Worm (Caenorhabditis elegans) whole organism, young adult: ENCODE results near the gene nspc-4.

ENCODE experiments used
- Y56A3A.18 ChIP-seq: fragments of 200-800 bp; sonication (Bioruptor generic); IDR thresholded peaks from 2 replicates; pipeline ENCODE4 v1.3.6; 2022; ENCODE audit warnings: missing genetic modification reagents, missing genetic modification characterization, missing compliant biosample characterization
- Y95B8A.8 ChIP-seq: fragments of 200-800 bp; sonication (Bioruptor generic); IDR thresholded peaks from 2 replicates; pipeline ENCODE4 v1.3.6; 2022; ENCODE audit warnings: missing genetic modification reagents, missing genetic modification characterization, missing compliant biosample characterization
- attf-3 ChIP-seq: fragments of 200-800 bp; sonication (Bioruptor generic); conservative IDR thresholded peaks from 2 replicates; pipeline ENCODE4 v1.3.6; 2022; ENCODE audit warnings: missing genetic modification reagents, missing genetic modification characterization, missing compliant biosample characterization
- attf-5 ChIP-seq: fragments of 200-800 bp; sonication (Bioruptor generic); optimal IDR thresholded peaks from 2 replicates; lab custom pipeline; 2018; ENCODE audit warnings: mild to moderate bottlenecking, missing genetic modification characterization, missing compliant biosample characterization
- ceh-27 ChIP-seq: fragments of 200-800 bp; sonication (Bioruptor generic); optimal IDR thresholded peaks from 2 replicates; lab custom pipeline; 2018; ENCODE audit warnings: mild to moderate bottlenecking, missing genetic modification characterization, moderate library complexity, missing compliant biosample characterization
- ceh-79 ChIP-seq: sonication (generic microtip); optimal IDR thresholded peaks from 2 replicates; lab custom pipeline; 2017; ENCODE audit warnings: mild to moderate bottlenecking, missing genetic modification characterization, missing compliant biosample characterization
- efl-1 ChIP-seq: fragments of 150-350 bp; optimal IDR thresholded peaks from 2 replicates; lab custom pipeline; 2014; ENCODE audit warnings: missing biosample characterization, missing genetic modification reagents, missing genetic modification characterization
- madf-8 ChIP-seq: fragments of 200-800 bp; sonication (Bioruptor generic); conservative IDR thresholded peaks from 2 replicates; pipeline ENCODE4 v1.3.6; 2022; ENCODE audit warnings: missing genetic modification reagents, missing genetic modification characterization, missing compliant biosample characterization
- nfya-1 ChIP-seq: sonication (generic microtip); optimal IDR thresholded peaks from 2 replicates; lab custom pipeline; 2017; ENCODE audit warnings: antibody characterized with exemption, missing compliant biosample characterization, missing genetic modification characterization, borderline replicate concordance; ENCODE audit not compliant: insufficient read depth
- nhr-80 ChIP-seq: sonication (generic microtip); optimal IDR thresholded peaks from 2 replicates; lab custom pipeline; 2016; ENCODE audit warnings: missing genetic modification characterization, missing compliant biosample characterization
- rec-8 ChIP-seq, 2 experiments: sonication (generic microtip); optimal IDR thresholded peaks; 2 replicates each; lab custom pipeline; 2016; ENCODE audit warnings: mild to moderate bottlenecking in 2 of 2, missing genetic modification characterization in 2 of 2, missing genetic modification reagents in 2 of 2, missing genotype in 2 of 2, missing biosample characterization in 1 of 2, missing compliant biosample characterization in 1 of 2, moderate library complexity in 1 of 2
- snpc-1.3 ChIP-seq: sonication (generic microtip); optimal IDR thresholded peaks from 2 replicates; lab custom pipeline; 2017; ENCODE audit warnings: missing genetic modification characterization, mild to moderate bottlenecking, missing compliant biosample characterization, antibody characterized with exemption, moderate library complexity, missing genotype, missing genetic modification reagents; ENCODE audit not compliant: insufficient read depth
- somi-1 ChIP-seq: fragments of 200-800 bp; sonication (Bioruptor generic); optimal IDR thresholded peaks from 2 replicates; lab custom pipeline; 2018; ENCODE audit warnings: mild to moderate bottlenecking, missing genetic modification characterization, missing compliant biosample characterization
- zfh-2 ChIP-seq: fragments of 200-800 bp; sonication (Bioruptor generic); conservative IDR thresholded peaks from 2 replicates; pipeline ENCODE4 v1.3.6; 2022; ENCODE audit warnings: missing genetic modification reagents, missing genetic modification characterization, missing compliant biosample characterization

nspc-4 gene

DNA sequence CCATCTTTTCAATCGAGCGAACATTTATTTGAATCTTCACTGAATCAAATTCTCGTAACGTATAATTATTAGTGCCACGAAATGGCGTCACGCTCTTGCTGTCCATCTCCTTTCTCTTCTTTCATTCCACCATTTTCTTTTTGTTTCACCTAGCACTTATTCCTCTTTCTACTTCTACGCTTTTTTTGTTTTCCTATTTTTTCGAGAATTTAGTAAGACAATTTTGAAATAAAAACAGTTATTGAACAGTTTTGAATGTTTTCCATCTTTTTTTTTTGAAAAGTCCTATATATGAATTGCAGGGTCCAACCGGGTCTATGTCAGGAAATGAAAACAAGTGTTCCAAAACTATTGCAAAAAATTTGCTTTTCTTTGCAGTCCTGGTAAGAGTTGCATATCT, 43.2 kb downstream of the nspc-4 start, which contains the start of gene T01B10.5:
TSS of gene T01B10.5 (plus strand) at position 301 of the 400 bp plus-strand sequence.
- TF ChIP-seq nhr-80 (tag; lab: Kevin White, UChicago) (no peak), rec-8 (tag; optimal IDR thresholded peaks at IDR 0.05; lab: Kevin White, UChicago) (no peak), nfya-1 (tag; lab: Kevin White, UChicago) (no peak), snpc-1.3 (tag; lab: Kevin White, UChicago) (no peak), madf-8 (GFP tag; lab: Robert Waterston, UW) (no peak), ceh-27 (GFP tag; lab: Kevin White, UChicago) (no peak), Y56A3A.18 (GFP tag; lab: Robert Waterston, UW) (no peak), attf-5 (GFP tag; lab: Kevin White, UChicago) (no peak), ceh-79 (tag; lab: Kevin White, UChicago) (no peak), somi-1 (GFP tag; lab: Kevin White, UChicago) (no peak)

DNA sequence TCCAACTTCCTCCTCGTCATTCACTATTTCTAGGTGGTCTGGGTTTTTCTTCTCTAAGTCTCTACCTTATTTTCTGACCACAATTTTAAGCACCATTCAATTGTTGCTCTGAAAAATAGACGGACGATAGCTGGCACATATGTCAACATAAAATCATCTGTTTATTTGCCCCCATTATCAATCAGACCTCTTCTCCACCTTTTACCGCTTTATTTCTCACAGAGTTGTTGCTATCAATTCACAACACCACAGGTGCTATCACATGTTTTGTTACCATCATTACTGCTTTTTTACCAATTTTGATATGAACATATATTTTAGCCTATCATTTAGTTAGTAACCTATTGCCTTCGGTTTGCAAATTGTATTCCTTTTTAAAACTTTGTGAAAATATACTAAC, 45.4 kb downstream of the nspc-4 start:
- TF ChIP-seq nhr-80 (tag; lab: Kevin White, UChicago) = peak; percentile 43
- 0 out of 2 replicates have a peak, but pooled peaks have one; percentile 16 for TF ChIP-seq Y95B8A.8
- TF ChIP-seq attf-3 (GFP tag; lab: Robert Waterston, UW) = no peak

DNA sequence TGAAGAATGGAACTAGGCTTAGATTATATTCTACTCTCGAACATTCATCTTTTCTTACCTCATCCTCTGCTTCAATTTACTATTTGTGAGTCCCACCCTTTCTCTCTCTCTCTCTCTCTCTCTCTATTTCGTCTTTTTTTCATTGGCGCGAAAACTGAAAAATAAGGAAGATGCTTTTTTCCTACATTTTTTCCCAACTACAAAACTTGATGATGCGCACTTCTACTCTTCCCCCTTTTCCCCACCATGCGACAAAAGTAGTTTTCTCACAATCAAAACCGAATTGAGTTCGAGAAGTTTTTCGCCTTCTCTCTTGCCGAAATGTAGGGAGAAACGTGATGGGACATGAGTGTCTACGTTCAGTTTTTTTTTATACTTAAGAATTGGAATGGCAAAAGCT, 48.3 kb downstream of the nspc-4 start:
- TF ChIP-seq zfh-2 (no peak), ceh-27 (GFP tag; lab: Kevin White, UChicago) (peak; percentile 14)

DNA sequence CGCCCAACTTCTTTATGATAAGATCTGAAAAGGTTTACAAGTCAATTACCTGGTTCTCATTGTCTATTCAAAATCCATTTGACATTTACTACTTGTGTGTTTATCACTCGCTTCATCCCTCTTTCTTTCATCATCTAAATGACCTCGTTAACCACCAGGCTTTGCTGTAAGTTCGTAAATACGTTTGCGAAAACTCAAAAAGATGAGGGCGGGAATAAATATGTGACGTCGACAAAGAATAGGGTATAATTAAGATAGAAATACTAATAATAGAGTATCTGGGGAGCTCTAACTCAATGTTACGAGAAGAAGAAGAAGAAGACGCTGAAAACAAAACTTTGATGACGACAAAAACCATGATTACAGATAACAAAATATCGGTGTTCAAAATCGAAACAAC, 48.7 kb downstream of the nspc-4 start:
- TF ChIP-seq efl-1 = no peak
- TF ChIP-seq, all 124 proteins: peak for 0
